Fruit fly (Drosophila melanogaster): ENCODE results near the gene fd19B.

DNA sequence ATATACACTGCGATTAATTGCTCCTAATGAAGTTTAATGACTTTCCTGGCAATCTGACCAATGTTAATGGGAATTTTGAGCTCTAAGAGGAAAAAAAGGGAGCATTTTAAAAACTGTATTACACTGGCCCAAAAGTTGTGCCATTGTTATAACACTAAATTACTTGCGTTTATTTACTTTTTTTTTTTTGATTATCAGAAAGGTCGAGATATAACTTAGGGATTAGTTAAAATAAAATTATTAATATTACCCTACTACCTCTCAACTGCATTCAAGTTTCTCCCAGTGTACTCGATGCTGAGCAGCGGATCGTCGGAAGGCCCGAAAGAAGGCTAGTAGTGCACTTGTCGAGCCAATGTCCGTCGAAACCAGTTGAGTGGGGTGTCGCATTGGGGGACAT is 38.3 kb upstream of the fd19B start:
- no peak for TF ChIP-seq Myc (optimal IDR thresholded peaks at IDR 0.05)
- TF ChIP-seq Dfd (GFP tag; optimal IDR thresholded peaks at IDR 0.05), result no peak
- no peak for TF ChIP-seq OdsH (GFP tag; optimal IDR thresholded peaks at IDR 0.05)
- no peak for TF ChIP-seq fru (GFP tag; optimal IDR thresholded peaks at IDR 0.05)
- no peak for TF ChIP-seq usp (GFP tag; optimal IDR thresholded peaks at IDR 0.05)
- no peak for TF ChIP-seq Dif (GFP tag; optimal IDR thresholded peaks at IDR 0.05; ENCODE audit: partially characterized antibody)
- TF ChIP-seq Abd-B (GFP tag; optimal IDR thresholded peaks at IDR 0.05), result no peak
- no peak for TF ChIP-seq Sp1 (GFP tag; optimal IDR thresholded peaks at IDR 0.05)
- no peak for TF ChIP-seq pan (optimal IDR thresholded peaks at IDR 0.05)
- TF ChIP-seq Mio (GFP tag; optimal IDR thresholded peaks at IDR 0.05), result no peak
- no peak for TF ChIP-seq h (GFP tag; optimal IDR thresholded peaks at IDR 0.05)
- no peak for TF ChIP-seq CG32264 (GFP tag; optimal IDR thresholded peaks at IDR 0.05)

Measured in whole organism, wandering third instar larva.